Fruit fly (Drosophila melanogaster): Measurements from ENCODE around the gene Gtpx.

DNA sequence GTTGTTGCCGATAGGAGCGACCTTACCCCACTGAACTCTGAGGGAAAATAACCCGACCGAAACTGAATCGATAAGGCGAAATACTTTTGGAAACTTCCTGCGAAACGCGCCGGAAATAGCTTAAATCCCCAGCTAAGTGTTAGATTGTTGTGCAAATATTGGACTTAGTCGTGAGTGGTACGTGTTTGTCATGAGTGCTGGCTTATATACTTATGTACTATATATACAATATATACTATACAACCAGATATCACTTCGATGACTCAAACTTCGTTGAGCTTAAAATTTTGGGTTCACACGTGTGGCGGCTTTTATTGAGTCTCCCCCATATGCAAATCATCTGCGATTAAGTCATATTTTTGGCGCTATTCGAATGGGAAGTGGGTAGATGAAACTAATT, 20.2 kb downstream of the Gtpx start:
- TF ChIP-seq cnc (optimal IDR thresholded peaks at IDR 0.05), result no peak
- no peak for TF ChIP-seq pad (GFP tag; optimal IDR thresholded peaks at IDR 0.05)
- no peak for TF ChIP-seq CG14711 (tag; optimal IDR thresholded peaks at IDR 0.05)

Data from whole organism, adult.